Worm (Caenorhabditis elegans) whole organism, L3 larva: ENCODE results near the gene set-4.

ENCODE experiments used
- ZK546.5 ChIP-seq: sonication (generic microtip); optimal IDR thresholded peaks from 2 replicates; lab custom pipeline; 2017; ENCODE audit warnings: missing biosample characterization, missing genetic modification characterization
- elt-1 ChIP-seq: fragments of 150-350 bp; optimal IDR thresholded peaks from 2 replicates; lab custom pipeline; 2014; ENCODE audit warnings: missing biosample characterization, missing genetic modification characterization
- fos-1 ChIP-seq: fragments of 150-350 bp; optimal IDR thresholded peaks from 2 replicates; lab custom pipeline; 2014; ENCODE audit warnings: missing biosample characterization, missing genetic modification characterization
- nhr-11 ChIP-seq: fragments of 150-350 bp; optimal IDR thresholded peaks from 2 replicates; lab custom pipeline; 2014; ENCODE audit warnings: missing biosample characterization, missing genetic modification characterization
- nhr-237 ChIP-seq: fragments of 150-350 bp; optimal IDR thresholded peaks from 2 replicates; lab custom pipeline; 2014; ENCODE audit warnings: missing biosample characterization, missing genetic modification characterization
- nhr-67 ChIP-seq: fragments of 150-350 bp; optimal IDR thresholded peaks from 2 replicates; lab custom pipeline; 2014; ENCODE audit warnings: missing biosample characterization, missing genetic modification characterization
- nhr-76 ChIP-seq: fragments of 150-350 bp; sonication (generic microtip); optimal IDR thresholded peaks from 5 replicates; lab custom pipeline; 2014; ENCODE audit warnings: missing biosample characterization, missing genetic modification characterization
- pqm-1 ChIP-seq: fragments of 150-350 bp; optimal IDR thresholded peaks from 2 replicates; lab custom pipeline; 2017; ENCODE audit warnings: missing biosample characterization, missing genetic modification characterization, inconsistent platforms
- tbx-2 ChIP-seq: sonication (generic microtip); optimal IDR thresholded peaks from 2 replicates; lab custom pipeline; 2016; ENCODE audit warnings: mild to moderate bottlenecking, missing genetic modification characterization, missing compliant biosample characterization
- unc-62 ChIP-seq: fragments of 150-350 bp; sonication (generic microtip); optimal IDR thresholded peaks from 4 replicates; lab custom pipeline; 2014; ENCODE audit warnings: missing biosample characterization, missing genetic modification reagents, missing genetic modification characterization
- ztf-4 ChIP-seq: fragments of 150-350 bp; optimal IDR thresholded peaks from 2 replicates; lab custom pipeline; 2014; ENCODE audit warnings: missing biosample characterization, missing genetic modification characterization

DNA sequence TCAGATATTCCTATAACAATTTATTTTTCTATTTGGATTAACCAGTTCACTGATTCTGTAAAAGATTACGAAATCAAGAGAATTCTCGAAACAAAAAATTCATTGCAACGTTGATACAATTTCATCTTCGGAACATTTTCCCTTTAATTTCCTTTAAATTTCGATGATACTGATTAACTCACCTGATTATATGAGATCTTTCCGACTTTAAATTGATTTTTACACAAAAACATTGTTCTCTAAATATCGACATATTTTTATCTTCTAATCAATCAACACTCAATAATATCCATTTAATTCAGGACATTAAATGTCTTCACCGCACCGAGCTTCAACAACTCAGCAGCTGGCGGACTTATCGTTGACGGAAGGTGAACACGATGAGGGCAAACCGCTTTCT lies 39.9 kb upstream of the set-4 start, which contains the start of gene lin-23:
- TF ChIP-seq nhr-11 (tag; lab: Kevin White, UChicago): no peak
- no peak for TF ChIP-seq elt-1 (tag; lab: Kevin White, UChicago)
- no peak for TF ChIP-seq ZK546.5 (tag; lab: Kevin White, UChicago)
- TF ChIP-seq fos-1: no peak
- no peak for TF ChIP-seq nhr-67 (tag; lab: Kevin White, UChicago)
- TF ChIP-seq unc-62 (GFP tag; lab: Kevin White, UChicago): no peak
- no peak for TF ChIP-seq pqm-1 (tag; lab: Kevin White, UChicago)
- no peak for TF ChIP-seq nhr-237
- no peak for TF ChIP-seq nhr-76
- no peak for TF ChIP-seq tbx-2
- TF ChIP-seq ztf-4 (tag; lab: Kevin White, UChicago): no peak
